Fruit fly (Drosophila melanogaster) S2 (cell line): ENCODE results near the gene ush.

ENCODE experiments used
- CG8478 ChIP-seq: fragments of >200 bp; optimal IDR thresholded peaks from 2 replicates; lab custom pipeline; 2018
- CTCF ChIP-seq, 2 experiments: fragments of >200 bp; optimal IDR thresholded peaks; 2 replicates each; lab custom pipeline; 2018

- TF ChIP-seq CG8478 (lab: Kevin White, UChicago) (no peak), CTCF (optimal IDR thresholded peaks at IDR 0.05; lab: Kevin White, UChicago) (no peak)
Measured at dm6 chr2L:522752-523151, 46.7 kb downstream of the ush start.
